Fruit fly (Drosophila melanogaster): Measurements from ENCODE around the gene CG15522.

dm6 chr3R:29914246-29914645 is 12.8 kb upstream of the CG15522 start, which contains the start of gene Capa:
- TF ChIP-seq insv (optimal IDR thresholded peaks at IDR 0.05) (no peak), Myc (optimal IDR thresholded peaks at IDR 0.05) (no peak)

Measured in Kc167 (cell line).